Worm (Caenorhabditis elegans) whole organism, L4/young adult: ENCODE results near the gene fbxa-166.

Experiments used
- W03F9.2 ChIP-seq: fragments of 150-350 bp; optimal IDR thresholded peaks from 2 replicates; lab custom pipeline; 2014; ENCODE audit warnings: missing biosample characterization, missing genetic modification characterization
- dao-5 ChIP-seq: sonication (generic microtip); optimal IDR thresholded peaks from 2 replicates; lab custom pipeline; 2016; ENCODE audit warnings: missing genotype, missing genetic modification characterization, moderate library complexity, missing compliant biosample characterization
- him-1 ChIP-seq: sonication (generic microtip); optimal IDR thresholded peaks from 2 replicates; lab custom pipeline; 2016; ENCODE audit warnings: missing genotype, missing genetic modification reagents, missing genetic modification characterization, missing compliant biosample characterization

The fbxa-166 gene

DNA sequence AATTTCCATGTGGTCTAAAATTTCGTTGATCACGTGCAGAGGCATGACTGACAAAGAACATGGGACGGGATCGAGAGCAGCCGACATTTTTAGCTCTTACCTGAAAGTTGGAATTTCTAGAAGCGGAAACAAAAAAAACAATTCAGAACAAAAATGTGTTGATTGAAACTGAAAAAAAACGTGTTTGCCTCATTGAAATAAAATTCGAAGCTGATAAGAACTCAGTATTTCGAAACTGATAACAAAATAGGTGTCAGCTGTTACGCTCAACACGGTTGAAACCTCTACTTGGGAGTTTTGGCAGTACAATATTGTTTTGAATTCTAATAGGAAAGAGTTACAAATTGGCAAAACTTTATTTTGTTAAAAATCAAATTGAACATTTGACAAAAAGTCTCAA is 9.9 kb downstream of the fbxa-166 start:
- TF ChIP-seq him-1 (tag; lab: Kevin White, UChicago) (no peak), W03F9.2 (tag; lab: Kevin White, UChicago) (no peak), dao-5 (no peak)

DNA sequence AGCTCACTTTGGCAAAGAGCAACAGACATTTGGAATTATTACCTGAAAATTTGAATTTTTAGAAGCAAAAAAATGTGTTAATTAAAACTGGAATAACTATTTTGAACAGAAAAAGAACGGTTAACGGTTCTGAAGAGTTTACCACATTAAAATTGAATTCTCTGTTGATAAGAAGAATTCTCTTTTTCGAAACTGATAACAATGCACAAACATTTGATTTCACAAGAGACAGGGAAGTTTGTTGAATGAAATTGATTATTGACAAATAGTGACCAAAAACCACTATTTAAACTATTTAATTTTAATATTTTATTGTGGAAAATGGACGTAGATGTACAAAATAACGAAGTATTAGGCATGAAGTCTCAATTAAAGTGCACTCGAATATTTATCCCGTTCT is 11.3 kb downstream of the fbxa-166 start:
- TF ChIP-seq W03F9.2 (tag; lab: Kevin White, UChicago) = no peak
- TF ChIP-seq him-1 (tag; lab: Kevin White, UChicago) = no peak
- no peak for TF ChIP-seq dao-5

DNA sequence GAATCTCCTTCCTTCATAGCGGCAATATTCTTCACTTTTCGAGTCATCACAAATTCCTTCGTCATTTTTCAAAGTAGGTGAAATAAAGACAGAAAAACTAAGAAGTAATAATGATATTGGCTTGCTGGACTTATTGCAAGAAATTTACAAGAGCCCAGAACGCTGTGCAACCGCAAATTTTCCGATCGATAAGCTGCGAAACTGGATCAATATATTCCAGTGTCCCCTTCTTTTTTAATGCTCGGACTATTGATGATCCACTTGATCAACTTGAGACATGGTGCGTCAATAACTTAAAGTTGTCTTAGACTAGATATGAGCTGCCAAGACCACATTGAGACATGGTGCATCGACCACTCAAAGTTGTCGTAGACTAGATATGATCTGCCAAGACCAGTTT is 12.8 kb downstream of the fbxa-166 start, which contains the start of gene bath-33:
Gene bath-33, minus strand, starts transcription at position 101 of the 400 bp plus-strand sequence.
- no peak for TF ChIP-seq him-1 (tag; lab: Kevin White, UChicago)
- TF ChIP-seq W03F9.2 (tag; lab: Kevin White, UChicago) = no peak
- TF ChIP-seq dao-5 = no peak

DNA sequence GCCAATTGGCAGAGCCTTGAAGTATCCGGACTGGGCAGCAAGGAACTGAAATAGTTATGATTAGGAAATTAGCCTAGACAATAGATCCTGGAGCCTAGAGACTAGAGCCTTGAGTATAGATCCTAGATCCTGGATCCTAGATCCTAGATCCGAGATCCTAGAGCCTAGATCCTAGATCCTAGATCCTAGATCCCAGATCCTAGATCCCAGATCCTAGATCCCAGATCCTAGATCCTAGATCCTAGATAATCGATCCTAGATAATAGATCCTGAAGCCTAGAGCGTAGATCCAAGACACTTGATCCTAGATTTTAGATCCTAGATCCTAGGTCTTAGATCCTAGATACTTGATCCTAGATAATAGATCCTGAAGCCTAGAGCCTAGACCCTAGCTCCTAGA is 13.8 kb downstream of the fbxa-166 start:
- TF ChIP-seq W03F9.2 (tag; lab: Kevin White, UChicago) (no peak), dao-5 (no peak), him-1 (tag; lab: Kevin White, UChicago) (no peak)

DNA sequence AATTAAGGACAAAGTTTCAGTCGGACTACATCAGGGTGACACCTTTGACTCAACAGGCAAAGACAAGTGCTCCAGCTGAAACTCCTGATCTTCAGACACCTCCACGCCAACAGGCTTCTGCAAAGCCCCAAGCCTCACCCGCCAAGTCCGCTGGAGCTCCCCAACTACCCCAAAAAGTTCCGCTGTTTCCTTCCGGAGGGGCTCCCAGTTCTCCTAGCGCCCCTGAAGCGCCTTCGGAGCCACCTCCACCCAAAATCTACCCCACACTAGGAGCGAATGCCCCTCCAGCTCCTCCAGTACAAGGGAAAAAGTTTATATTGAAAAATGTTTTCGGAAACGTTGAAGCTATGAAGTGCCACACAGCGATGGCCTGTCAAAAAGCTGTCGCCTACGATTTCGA is 15.8 kb downstream of the fbxa-166 start:
- no peak for TF ChIP-seq dao-5
- TF ChIP-seq him-1 (tag; lab: Kevin White, UChicago) = no peak
- TF ChIP-seq W03F9.2 (tag; lab: Kevin White, UChicago) = no peak

DNA sequence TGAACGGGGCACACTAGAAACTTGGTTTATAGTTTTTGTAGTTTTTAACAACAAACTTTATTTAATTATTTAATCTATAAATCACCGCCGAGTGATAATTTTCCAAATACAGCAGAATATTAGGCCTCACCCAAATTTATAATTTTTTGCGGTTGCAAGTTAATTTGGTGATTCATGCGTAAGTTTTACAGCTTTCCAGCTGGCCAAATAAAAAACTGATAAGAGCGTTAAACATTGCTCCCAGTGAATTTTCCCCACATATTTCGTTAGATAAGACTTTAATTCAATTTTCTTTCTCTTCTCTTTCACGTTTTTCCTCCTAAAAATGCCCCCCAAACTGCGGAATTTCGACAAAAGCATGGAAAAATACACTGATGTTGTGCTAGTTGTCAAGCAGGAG is 17.3 kb downstream of the fbxa-166 start, which contains the start of gene bath-47:
Gene bath-47, plus strand, starts transcription at position 305 of the 400 bp plus-strand sequence.
- no peak for TF ChIP-seq W03F9.2 (tag; lab: Kevin White, UChicago)

DNA sequence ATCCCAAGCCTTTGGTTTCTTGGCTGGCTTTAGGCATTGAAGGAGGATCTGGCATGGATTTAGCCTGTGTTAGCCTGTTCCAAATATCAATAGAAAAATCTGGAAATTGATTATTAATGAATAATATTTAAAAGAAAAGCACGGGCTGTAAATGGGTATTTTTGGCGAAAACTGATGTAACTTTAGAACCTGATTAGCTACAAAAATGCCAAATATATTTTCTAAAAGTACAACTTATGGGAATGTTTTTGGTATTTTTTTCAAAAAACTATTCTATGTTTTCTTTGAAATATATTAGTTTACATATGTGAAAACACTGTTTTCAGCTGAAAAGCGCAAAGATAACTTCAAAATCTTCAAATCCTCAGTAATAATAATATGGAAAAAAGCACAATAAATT is 18.2 kb downstream of the fbxa-166 start, which contains the start of gene bath-26:
Gene bath-26, minus strand, starts transcription at position 101 of the 400 bp plus-strand sequence.
- no peak for TF ChIP-seq W03F9.2 (tag; lab: Kevin White, UChicago)
- no peak for TF ChIP-seq him-1 (tag; lab: Kevin White, UChicago)
- no peak for TF ChIP-seq dao-5

DNA sequence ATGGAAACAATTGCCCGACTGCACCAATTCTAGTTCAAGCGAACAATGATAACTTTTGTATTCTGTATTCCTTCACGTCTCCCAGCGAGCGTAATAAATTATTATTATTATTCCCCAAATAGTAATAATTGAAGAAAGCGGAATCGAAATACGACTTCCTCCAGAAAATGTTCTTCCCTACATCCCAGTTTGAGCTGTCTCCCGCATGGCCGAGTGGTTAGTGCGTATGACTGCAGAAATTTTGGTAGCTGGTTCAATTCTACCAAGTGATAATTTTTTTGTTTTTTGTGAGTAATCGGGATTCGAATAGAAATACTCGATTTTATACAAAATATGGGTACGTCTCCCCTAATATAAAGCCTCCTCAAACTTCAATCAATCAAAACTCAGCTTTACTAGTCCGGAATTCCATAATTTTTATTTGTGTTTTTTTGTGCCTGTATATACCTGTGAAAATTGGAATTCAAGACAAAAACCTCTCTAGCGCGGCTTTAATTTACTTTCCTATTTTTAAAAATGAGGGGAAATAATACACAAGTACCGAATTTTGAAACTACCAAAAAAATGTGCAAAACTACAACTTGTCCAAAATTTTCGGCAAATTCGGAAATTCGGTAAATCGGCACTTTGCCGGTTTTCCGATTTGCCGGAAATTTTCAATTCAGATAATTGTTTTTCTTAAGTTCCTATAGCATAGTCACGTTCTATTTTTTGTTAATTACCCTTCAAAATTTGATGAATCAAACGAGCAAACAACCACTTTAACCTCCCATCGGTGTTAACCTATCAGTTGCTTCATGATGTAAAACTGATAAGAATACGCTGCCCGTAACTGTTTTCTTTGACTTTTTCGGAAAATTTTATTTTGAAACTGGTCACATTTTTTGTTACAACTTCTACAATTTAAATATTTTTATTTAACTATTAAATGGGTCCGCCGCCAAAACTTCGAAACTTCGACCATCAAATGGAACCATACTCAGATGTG is 21.5 kb downstream of the fbxa-166 start, which contains the start of gene bath-46:
Gene bath-46, plus strand, starts transcription at position 806 of the 988 bp plus-strand sequence.
- TF ChIP-seq W03F9.2 (tag; lab: Kevin White, UChicago) (no peak), dao-5 (no peak), him-1 (tag; lab: Kevin White, UChicago) (no peak)

DNA sequence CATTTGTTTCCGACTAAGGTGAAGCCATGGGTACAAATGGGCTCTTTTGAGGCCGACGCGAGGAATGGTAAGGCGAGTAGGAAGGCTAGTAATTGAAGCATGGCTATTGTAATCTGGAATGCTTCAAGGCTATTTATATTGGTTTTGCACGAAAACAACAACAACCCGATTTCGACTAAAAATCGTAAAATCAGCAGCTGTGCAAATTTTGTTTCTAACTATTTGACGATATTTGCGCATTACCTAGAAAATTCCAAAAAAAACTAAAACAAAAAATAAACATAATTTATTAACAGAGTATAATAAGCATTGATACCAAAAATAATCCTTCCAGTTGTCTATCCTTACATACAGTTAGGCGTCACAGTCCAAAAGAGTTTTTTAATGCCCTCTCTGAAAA is 23.7 kb downstream of the fbxa-166 start, which contains the start of gene clec-20:
Gene clec-20, minus strand, starts transcription at position 101 of the 400 bp plus-strand sequence.
- TF ChIP-seq W03F9.2 (tag; lab: Kevin White, UChicago) (no peak), him-1 (tag; lab: Kevin White, UChicago) (no peak), dao-5 (no peak)

DNA sequence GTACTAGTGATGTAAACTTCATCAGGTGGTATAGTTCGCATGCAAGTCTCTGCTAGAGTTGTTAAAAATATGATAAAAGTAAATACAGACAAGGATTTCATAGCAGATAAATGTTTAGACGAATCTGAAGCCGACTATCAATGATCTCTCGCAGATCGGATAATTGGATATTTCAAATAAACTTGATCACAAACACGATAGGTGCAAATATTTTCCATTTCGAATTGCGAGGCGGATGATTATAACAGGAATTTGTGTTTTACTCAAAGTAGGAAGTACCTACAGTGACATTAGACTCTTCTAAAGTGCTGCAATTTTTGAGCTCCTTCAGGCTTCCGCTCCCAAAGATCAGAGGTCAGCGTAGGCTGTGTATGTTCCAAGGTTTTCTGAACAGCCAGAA is 29.0 kb downstream of the fbxa-166 start, which contains the start of gene T07H3.7:
Gene T07H3.7, minus strand, starts transcription at position 101 of the 400 bp plus-strand sequence.
- TF ChIP-seq him-1 (tag; lab: Kevin White, UChicago) = no peak
- TF ChIP-seq W03F9.2 (tag; lab: Kevin White, UChicago) = no peak
- no peak for TF ChIP-seq dao-5

DNA sequence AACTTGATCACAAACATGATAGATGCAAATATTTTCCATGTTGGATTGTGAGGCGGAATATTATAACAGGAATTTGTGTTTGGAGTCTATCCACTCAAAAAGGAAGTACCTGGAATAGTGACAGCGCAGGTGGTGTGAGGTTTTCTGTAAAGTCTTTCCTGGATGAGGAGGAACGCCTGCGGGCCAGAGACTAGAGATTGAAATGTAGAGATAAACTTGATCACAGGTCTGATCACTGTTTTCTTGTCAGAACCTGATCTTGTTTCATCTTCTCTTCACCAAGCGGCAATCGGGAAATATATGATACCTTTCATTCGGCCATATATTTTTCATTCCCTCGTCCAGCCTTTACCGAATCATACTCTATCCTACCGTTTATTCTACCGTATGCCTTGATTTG is 32.5 kb downstream of the fbxa-166 start, which contains the start of gene T07H3.8:
Gene T07H3.8, plus strand, starts transcription at position 301 of the 400 bp plus-strand sequence.
- TF ChIP-seq dao-5 = no peak
- no peak for TF ChIP-seq him-1 (tag; lab: Kevin White, UChicago)
- no peak for TF ChIP-seq W03F9.2 (tag; lab: Kevin White, UChicago)

DNA sequence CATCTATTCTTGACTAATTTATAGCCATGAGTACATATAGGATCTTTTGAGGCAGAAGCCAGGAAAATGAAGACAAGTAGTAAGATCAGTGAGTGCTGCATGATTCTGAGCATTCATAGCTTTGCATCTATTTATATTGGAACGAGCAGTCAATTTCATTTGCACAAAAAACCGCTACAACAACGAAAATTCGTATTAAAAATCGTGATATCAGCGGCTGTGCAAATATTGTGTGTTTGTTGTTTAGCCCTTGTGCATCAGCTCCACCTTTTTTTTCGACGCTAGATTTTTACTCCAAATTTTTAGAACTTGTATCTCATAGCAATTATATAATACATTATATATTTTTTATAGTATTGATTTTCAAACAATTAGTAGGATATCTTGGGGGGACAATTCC is 34.7 kb downstream of the fbxa-166 start, which contains the start of gene clec-21:
Gene clec-21, minus strand, starts transcription at position 101 of the 400 bp plus-strand sequence.
- no peak for TF ChIP-seq W03F9.2 (tag; lab: Kevin White, UChicago)
- TF ChIP-seq dao-5 = no peak
- no peak for TF ChIP-seq him-1 (tag; lab: Kevin White, UChicago)

DNA sequence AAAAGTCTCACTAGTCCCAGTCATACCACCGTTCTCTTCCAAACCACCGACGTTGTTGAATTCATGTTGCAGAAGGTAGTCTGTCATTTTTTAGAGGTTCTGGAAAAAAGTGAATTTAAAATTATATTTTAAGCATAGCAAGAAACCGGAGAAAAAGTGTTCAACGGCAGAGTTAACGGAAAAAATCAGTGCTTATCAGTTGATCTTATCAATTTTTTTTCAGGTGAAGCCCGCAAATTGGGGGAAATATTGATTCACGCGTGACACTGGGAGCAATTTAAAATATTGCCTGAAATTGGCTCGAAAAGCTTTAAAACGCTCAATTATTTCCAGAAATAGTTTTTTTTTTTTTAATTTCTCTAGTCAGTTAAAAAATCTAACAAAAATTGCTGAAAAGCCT is 39.0 kb downstream of the fbxa-166 start, which contains the start of gene math-38:
Gene math-38, minus strand, starts transcription at position 101 of the 400 bp plus-strand sequence.
- TF ChIP-seq dao-5 (no peak), him-1 (tag; lab: Kevin White, UChicago) (no peak), W03F9.2 (tag; lab: Kevin White, UChicago) (no peak)

DNA sequence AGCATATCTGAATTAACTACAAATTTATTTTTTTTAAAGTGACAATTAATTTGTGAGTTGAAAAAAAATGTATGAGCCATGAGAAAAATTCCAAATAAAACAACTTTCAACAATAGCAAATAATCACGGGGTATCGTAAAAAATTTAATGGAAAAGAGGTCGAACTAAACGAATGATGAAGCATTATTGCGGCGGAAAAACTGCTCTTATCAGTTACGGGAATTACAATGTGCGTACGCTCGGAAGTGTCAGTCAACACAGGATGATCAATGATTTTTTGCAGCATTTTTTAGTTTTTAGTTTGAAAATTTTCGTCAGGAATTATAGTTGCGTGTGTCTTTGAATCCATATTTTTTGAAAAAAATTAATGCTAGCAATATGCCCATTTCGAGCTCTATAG is 42.1 kb downstream of the fbxa-166 start:
- no peak for TF ChIP-seq him-1 (tag; lab: Kevin White, UChicago)
- TF ChIP-seq W03F9.2 (tag; lab: Kevin White, UChicago) = no peak
- no peak for TF ChIP-seq dao-5
